Worm (Caenorhabditis elegans) whole organism, L1 larva: ENCODE data around the gene C08H9.18.

ENCODE experiments used
- ama-1 ChIP-seq: fragments of 150-350 bp; optimal IDR thresholded peaks from 2 replicates; lab custom pipeline; 2014
- ceh-82 ChIP-seq, 3 experiments: fragments of 150-350 bp in 1 of 3; sonication (generic microtip) in 2 of 3; optimal IDR thresholded peaks; 2 replicates each; lab custom pipeline; 2014 to 2017; ENCODE audit warnings: missing biosample characterization in 3 of 3, missing genetic modification characterization in 3 of 3
- fos-1 ChIP-seq: fragments of 150-350 bp; optimal IDR thresholded peaks from 2 replicates; lab custom pipeline; 2014; ENCODE audit warnings: missing biosample characterization, missing genetic modification characterization
- lin-15B ChIP-seq: fragments of 150-350 bp; sonication (generic microtip); optimal IDR thresholded peaks from 3 replicates; lab custom pipeline; 2014; ENCODE audit warnings: missing biosample characterization, missing genetic modification characterization
- mab-9 ChIP-seq: fragments of 200-800 bp; sonication (Bioruptor generic); IDR thresholded peaks from 2 replicates; pipeline ENCODE4 v1.3.6; 2022; ENCODE audit warnings: missing genetic modification reagents, missing genetic modification characterization, missing compliant biosample characterization
- nhr-237 ChIP-seq: fragments of 150-350 bp; optimal IDR thresholded peaks from 2 replicates; lab custom pipeline; 2014; ENCODE audit warnings: missing biosample characterization, missing genetic modification characterization
- nhr-76 ChIP-seq: sonication (generic microtip); optimal IDR thresholded peaks from 2 replicates; lab custom pipeline; 2017; ENCODE audit warnings: missing biosample characterization, missing genetic modification characterization
- pag-3 ChIP-seq: sonication (generic microtip); optimal IDR thresholded peaks from 2 replicates; lab custom pipeline; 2017; ENCODE audit warnings: missing genetic modification characterization, mild to moderate bottlenecking, missing compliant biosample characterization, antibody characterized with exemption, borderline replicate concordance; ENCODE audit not compliant: insufficient read depth
- pqm-1 ChIP-seq: sonication (generic microtip); optimal IDR thresholded peaks from 3 replicates; lab custom pipeline; 2017; ENCODE audit warnings: missing biosample characterization, missing genetic modification characterization
- swsn-7 ChIP-seq: sonication (generic microtip); optimal IDR thresholded peaks from 2 replicates; lab custom pipeline; 2016; ENCODE audit warnings: missing genetic modification characterization, missing compliant biosample characterization
- tbx-2 ChIP-seq: sonication (generic microtip); optimal IDR thresholded peaks from 2 replicates; lab custom pipeline; 2016; ENCODE audit warnings: missing genetic modification characterization, missing compliant biosample characterization
- zag-1 ChIP-seq: fragments of 150-350 bp; optimal IDR thresholded peaks from 2 replicates; lab custom pipeline; 2014; ENCODE audit warnings: missing biosample characterization, missing genetic modification characterization
- ztf-4 ChIP-seq: fragments of 150-350 bp; optimal IDR thresholded peaks from 2 replicates; lab custom pipeline; 2014; ENCODE audit warnings: missing biosample characterization, missing genetic modification characterization

DNA sequence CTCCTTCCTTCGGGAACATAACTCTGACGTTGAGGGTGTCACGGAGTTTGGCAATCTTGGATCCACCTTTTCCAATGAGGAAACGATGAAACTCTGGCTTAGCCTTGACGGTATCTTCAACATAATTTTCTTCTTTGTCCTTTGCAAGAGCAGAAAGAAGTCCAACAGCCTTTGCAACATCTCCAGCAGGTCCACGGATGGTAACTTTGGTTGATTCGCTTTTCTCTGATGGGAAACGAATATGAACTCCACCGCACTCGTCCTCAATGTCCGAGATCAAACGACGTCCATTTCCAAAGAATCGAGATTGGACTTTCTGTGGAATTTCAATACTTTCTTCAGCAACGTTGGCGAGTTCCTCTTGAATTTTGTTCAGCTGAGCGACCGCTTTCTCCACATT is 26.5 kb upstream of the C08H9.18 start:
- TF ChIP-seq lin-15B (tag; lab: Kevin White, UChicago): no peak
- no peak for TF ChIP-seq tbx-2
- no peak for TF ChIP-seq pag-3 (tag; lab: Kevin White, UChicago)
- no peak for TF ChIP-seq nhr-237 (tag; lab: Kevin White, UChicago)
- TF ChIP-seq ceh-82 (tag; optimal IDR thresholded peaks at IDR 0.05; lab: Kevin White, UChicago): no peak
- TF ChIP-seq swsn-7 (tag; lab: Kevin White, UChicago): no peak
- TF ChIP-seq nhr-76 (tag; lab: Kevin White, UChicago): no peak
- TF ChIP-seq ztf-4 (tag; lab: Kevin White, UChicago): no peak
- TF ChIP-seq fos-1: no peak
- no peak for TF ChIP-seq mab-9
- TF ChIP-seq zag-1 (tag; lab: Kevin White, UChicago): no peak
- TF ChIP-seq ama-1: no peak
- TF ChIP-seq pqm-1 (tag; lab: Kevin White, UChicago): no peak
